Worm (Caenorhabditis elegans) whole organism, L4 larva: ENCODE data around the gene T10C6.16.

Source experiments
- ama-1 ChIP-seq: fragments of 150-350 bp; optimal IDR thresholded peaks from 2 replicates; lab custom pipeline; 2014; ENCODE audit warnings: inconsistent platforms, mixed read lengths
- daf-8 ChIP-seq: fragments of 200-800 bp; sonication (Bioruptor generic); IDR thresholded peaks from 2 replicates; pipeline ENCODE4 v1.3.6; 2022; ENCODE audit warnings: missing genetic modification characterization, missing compliant biosample characterization
- mxl-3 ChIP-seq: fragments of 200-800 bp; sonication (Bioruptor generic); optimal IDR thresholded peaks from 2 replicates; lab custom pipeline; 2018; ENCODE audit warnings: mild to moderate bottlenecking, missing genetic modification characterization, missing compliant biosample characterization
- zfp-3 ChIP-seq: fragments of 200-800 bp; sonication (Bioruptor generic); conservative IDR thresholded peaks from 2 replicates; pipeline ENCODE4 v1.3.6; 2022; ENCODE audit warnings: missing genetic modification reagents, missing genetic modification characterization, missing compliant biosample characterization

DNA sequence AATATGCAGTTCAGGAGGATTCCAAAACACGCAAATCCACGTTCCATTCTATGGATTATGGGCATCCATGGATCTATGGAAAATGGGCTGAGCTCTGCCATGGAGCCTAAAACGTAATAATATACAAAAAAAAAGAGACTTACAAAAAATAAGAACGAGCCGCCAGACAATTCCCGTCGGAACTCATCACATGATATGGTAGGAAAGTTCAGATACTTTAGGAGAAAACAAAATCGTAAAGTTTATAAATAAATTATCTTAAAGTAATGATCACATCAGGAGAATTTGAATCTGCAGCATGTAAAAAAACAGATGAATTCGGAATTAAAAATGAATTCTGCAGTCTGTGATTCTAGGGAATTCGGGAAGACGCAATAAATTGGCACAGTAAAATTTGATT, 17.2 kb downstream of the T10C6.16 start, which contains the start of gene str-232:
- TF ChIP-seq ama-1 (lab: Kevin White, UChicago) (no peak), daf-8 (GFP tag; lab: Robert Waterston, UW) (no peak), mxl-3 (no peak), zfp-3 (GFP tag; lab: Robert Waterston, UW) (no peak)
